Fruit fly (Drosophila melanogaster): ENCODE data around the gene CG13458.

dm6 chr3L:15093929-15094588 is 19.3 kb upstream of the CG13458 start:
- TF ChIP-seq Aef1 (GFP tag; IDR thresholded peaks at IDR 0.05) (no peak; the same call in 2 of the 3 replicates), Hr39 (optimal IDR thresholded peaks at IDR 0.05) (no peak), CG18599 (GFP tag; optimal IDR thresholded peaks at IDR 0.05) (no peak), Dp (GFP tag; optimal IDR thresholded peaks at IDR 0.05) (no peak), ab (GFP tag; optimal IDR thresholded peaks at IDR 0.05) (no peak), CG13296 (GFP tag; optimal IDR thresholded peaks at IDR 0.05) (peak; percentile 10), CG30403 (GFP tag; optimal IDR thresholded peaks at IDR 0.05) (no peak)

All from whole organism, embryonic.